Fruit fly (Drosophila melanogaster) whole organism: ENCODE data around the gene Strump.

ENCODE experiments used
- Dll ChIP-seq: fragments of >200 bp; optimal IDR thresholded peaks from 2 replicates; lab custom pipeline; 2017
- psq ChIP-seq: fragments of >200 bp; optimal IDR thresholded peaks from 2 replicates; lab custom pipeline; 2017
- usp ChIP-seq: fragments of >200 bp; optimal IDR thresholded peaks from 2 replicates; lab custom pipeline; 2017; ENCODE audit warnings: missing biosample characterization, missing genetic modification characterization, mixed read lengths

dm6 chr3L:16159161-16160072 lies 37.6 kb downstream of the Strump start:
- no peak for TF ChIP-seq Dll (lab: Kevin White, UChicago)
- TF ChIP-seq psq (lab: Kevin White, UChicago): no peak
- TF ChIP-seq usp (GFP tag; lab: Kevin White, UChicago): no peak
